In the genomic region with DNA sequence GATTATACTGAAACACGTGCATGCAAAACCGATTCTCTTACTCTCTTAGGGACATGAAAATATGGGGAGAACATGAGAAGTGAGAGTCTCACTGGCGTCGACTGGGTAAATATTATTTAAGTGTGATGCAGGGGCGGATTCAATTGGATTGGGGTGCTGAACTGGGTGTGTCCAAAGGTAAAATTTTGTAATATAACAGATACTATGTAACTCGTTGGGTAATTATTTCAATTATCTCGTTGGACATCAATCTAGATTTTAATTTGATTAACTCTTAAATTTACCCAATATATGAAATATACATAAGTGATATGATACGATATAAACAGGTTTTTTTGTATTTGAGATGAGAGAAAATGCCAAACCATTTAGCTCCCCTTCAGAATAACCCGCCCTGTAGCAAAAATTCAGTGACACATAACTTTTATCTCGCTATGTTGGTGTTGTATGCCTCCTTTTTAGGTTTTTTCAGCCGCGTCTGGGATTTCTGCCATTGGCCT, we compare ENCODE assay signal across 2 fruit fly cellular contexts.
A peak's percentile ranks its signal among the peaks of the same experiment; 100 is the strongest.
TF ChIP-seq lines count a peak whose summit lies in the region.

No protein-coding gene starts in this region.

TF ChIP-seq in whole organism, embryonic, 481 proteins besides CTCF, POLR2A, EP300 and RAD21 (continued from another document and continues in another):
- TF ChIP-seq hkb (optimal IDR thresholded peaks at IDR 0.05; lab: Kevin White, UChicago): no peak
- peak; percentile 88 for TF ChIP-seq hkb (GFP tag; IDR thresholded peaks at IDR 0.05; lab: Robert Waterston, UW)
- peak; percentile 97 for TF ChIP-seq zfh2 (GFP tag; optimal IDR thresholded peaks at IDR 0.05; lab: Kevin White, UChicago)
- TF ChIP-seq ems (GFP tag; optimal IDR thresholded peaks at IDR 0.05; lab: Kevin White, UChicago): peak; percentile 92
- peak; percentile 85 for TF ChIP-seq danr (GFP tag; IDR thresholded peaks at IDR 0.05; lab: Robert Waterston, UW)
- peak; percentile 87 for TF ChIP-seq CG4730 (GFP tag; IDR thresholded peaks at IDR 0.05; lab: Robert Waterston, UW)
- TF ChIP-seq CG11398 (GFP tag; optimal IDR thresholded peaks at IDR 0.05; lab: Kevin White, UChicago): peak; percentile 83
- TF ChIP-seq Usf (GFP tag; optimal IDR thresholded peaks at IDR 0.05; lab: Kevin White, UChicago): peak; percentile 94
- TF ChIP-seq Dfd (GFP tag; optimal IDR thresholded peaks at IDR 0.05; lab: Kevin White, UChicago): peak in 1 of 2 experiments; percentile 94
- TF ChIP-seq CG6683 (GFP tag; optimal IDR thresholded peaks at IDR 0.05; lab: Kevin White, UChicago): peak; percentile 89
- peak; percentile 90 for TF ChIP-seq CG15514 (GFP tag; optimal IDR thresholded peaks at IDR 0.05; lab: Kevin White, UChicago)
- TF ChIP-seq Oli (tag; optimal IDR thresholded peaks at IDR 0.05; lab: Kevin White, UChicago): peak; percentile 92
- peak; percentile 78 for TF ChIP-seq pb (GFP tag; optimal IDR thresholded peaks at IDR 0.05; lab: Kevin White, UChicago)
- TF ChIP-seq CG5180 (GFP tag; optimal IDR thresholded peaks at IDR 0.05; lab: Kevin White, UChicago): peak; percentile 82
- TF ChIP-seq tio (GFP tag; optimal IDR thresholded peaks at IDR 0.05; lab: Kevin White, UChicago): peak; percentile 91
- TF ChIP-seq toy (GFP tag; IDR thresholded peaks at IDR 0.05; lab: Robert Waterston, UW): no peak; the same call in 1 of the 2 replicates
- peak; percentile 79 for TF ChIP-seq CG33557 (GFP tag; optimal IDR thresholded peaks at IDR 0.05; lab: Kevin White, UChicago)
- TF ChIP-seq CG1529 (GFP tag; optimal IDR thresholded peaks at IDR 0.05; lab: Kevin White, UChicago): peak; percentile 75
- TF ChIP-seq CG43689 (GFP tag; IDR thresholded peaks at IDR 0.05; lab: Robert Waterston, UW): peak; percentile 36; the same call in 1 of the 2 replicates
- TF ChIP-seq CG10462 (GFP tag; optimal IDR thresholded peaks at IDR 0.05; lab: Kevin White, UChicago): peak; percentile 80
- TF ChIP-seq knrl (GFP tag; IDR thresholded peaks at IDR 0.05; lab: Robert Waterston, UW; ENCODE audit: partially characterized antibody): peak; percentile 63; the same call in 2 of the 3 replicates
- peak; percentile 80 for TF ChIP-seq p53 (GFP tag; optimal IDR thresholded peaks at IDR 0.05; lab: Kevin White, UChicago)
- TF ChIP-seq Med (GFP tag; lab: Kevin White, UChicago): peak; percentile 99
- TF ChIP-seq CG3995 (GFP tag; optimal IDR thresholded peaks at IDR 0.05; lab: Kevin White, UChicago): peak; percentile 79
- TF ChIP-seq CG4424 (GFP tag; optimal IDR thresholded peaks at IDR 0.05; lab: Kevin White, UChicago): peak; percentile 94
- TF ChIP-seq HLH3B (GFP tag; IDR thresholded peaks at IDR 0.05; lab: Robert Waterston, UW): peak; percentile 90; the same call in 1 of the 2 replicates
- TF ChIP-seq Elba2 (GFP tag; optimal IDR thresholded peaks at IDR 0.05; lab: Kevin White, UChicago): no peak
- TF ChIP-seq hth (optimal IDR thresholded peaks at IDR 0.05; lab: Kevin White, UChicago): no peak
- TF ChIP-seq dan (GFP tag; IDR thresholded peaks at IDR 0.05; lab: Robert Waterston, UW): peak; percentile 78
- TF ChIP-seq Dad (GFP tag; optimal IDR thresholded peaks at IDR 0.05; lab: Kevin White, UChicago): peak; percentile 85
- no peak for TF ChIP-seq hb (GFP tag; IDR thresholded peaks at IDR 0.05; lab: Robert Waterston, UW; ENCODE audit: partially characterized antibody)
- TF ChIP-seq eyg (GFP tag; optimal IDR thresholded peaks at IDR 0.05; lab: Kevin White, UChicago): peak; percentile 82
- peak; percentile 93 for TF ChIP-seq grau (tag; optimal IDR thresholded peaks at IDR 0.05; lab: Kevin White, UChicago)
- peak; percentile 81 for TF ChIP-seq Asciz (GFP tag; optimal IDR thresholded peaks at IDR 0.05; lab: Kevin White, UChicago)
- peak; percentile 74 for TF ChIP-seq CG18764 (GFP tag; optimal IDR thresholded peaks at IDR 0.05; lab: Kevin White, UChicago)
- 0 out of 2 replicates have a peak, but pooled peaks have one; percentile 21 for TF ChIP-seq CG13287 (GFP tag; IDR thresholded peaks at IDR 0.05; lab: Robert Waterston, UW; ENCODE audit: partially characterized antibody)
- peak; percentile 86 for TF ChIP-seq CG17568 (GFP tag; optimal IDR thresholded peaks at IDR 0.05; lab: Kevin White, UChicago)
- peak; percentile 90 for TF ChIP-seq pnt (GFP tag; optimal IDR thresholded peaks at IDR 0.05; lab: Kevin White, UChicago)
- TF ChIP-seq phol (tag; optimal IDR thresholded peaks at IDR 0.05; lab: Kevin White, UChicago): peak; percentile 87
- TF ChIP-seq pfk (GFP tag; optimal IDR thresholded peaks at IDR 0.05; lab: Kevin White, UChicago): peak; percentile 38
- peak; percentile 96 for TF ChIP-seq CG12155 (GFP tag; optimal IDR thresholded peaks at IDR 0.05; lab: Kevin White, UChicago)
- TF ChIP-seq CG11085 (GFP tag; IDR thresholded peaks at IDR 0.05; lab: Robert Waterston, UW): peak; percentile 95
- peak; percentile 90 for TF ChIP-seq Mad (GFP tag; optimal IDR thresholded peaks at IDR 0.05; lab: Kevin White, UChicago)
- TF ChIP-seq chm (GFP tag; IDR thresholded peaks at IDR 0.05; lab: Robert Waterston, UW): peak; percentile 92
- TF ChIP-seq CG14050 (GFP tag; IDR thresholded peaks at IDR 0.05; lab: Robert Waterston, UW): peak; percentile 71; the same call in 2 of the 3 replicates
- peak; percentile 89; the same call in 1 of the 2 replicates for TF ChIP-seq ttk (GFP tag; IDR thresholded peaks at IDR 0.05; lab: Robert Waterston, UW)
- peak; percentile 21 for TF ChIP-seq btn (GFP tag; optimal IDR thresholded peaks at IDR 0.05; lab: Kevin White, UChicago)
- TF ChIP-seq H15 (GFP tag; IDR thresholded peaks at IDR 0.05; lab: Robert Waterston, UW): peak; percentile 91
- TF ChIP-seq CG9609 (GFP tag; optimal IDR thresholded peaks at IDR 0.05; lab: Kevin White, UChicago): peak; percentile 91
- peak; percentile 77 for TF ChIP-seq Mes4 (GFP tag; optimal IDR thresholded peaks at IDR 0.05; lab: Kevin White, UChicago)
- peak; percentile 88 for TF ChIP-seq slp2 (GFP tag; optimal IDR thresholded peaks at IDR 0.05; lab: Kevin White, UChicago)
- peak; percentile 84 for TF ChIP-seq B-H1 (GFP tag; IDR thresholded peaks at IDR 0.05; lab: Robert Waterston, UW)
- TF ChIP-seq CG17912 (GFP tag; optimal IDR thresholded peaks at IDR 0.05; lab: Kevin White, UChicago): peak; percentile 20
- TF ChIP-seq Hsf (GFP tag; optimal IDR thresholded peaks at IDR 0.05; lab: Kevin White, UChicago): peak; percentile 94
- peak; percentile 95 for TF ChIP-seq CG30403 (GFP tag; optimal IDR thresholded peaks at IDR 0.05; lab: Kevin White, UChicago)
- TF ChIP-seq ATbp (GFP tag; optimal IDR thresholded peaks at IDR 0.05; lab: Kevin White, UChicago): peak; percentile 72
- TF ChIP-seq Oaz (GFP tag; IDR thresholded peaks at IDR 0.05; lab: Robert Waterston, UW): no peak; the same call in 1 of the 2 replicates
- TF ChIP-seq Ptx1 (GFP tag; IDR thresholded peaks at IDR 0.05; lab: Robert Waterston, UW): peak; percentile 95
- TF ChIP-seq bbx (GFP tag; IDR thresholded peaks at IDR 0.05; lab: Robert Waterston, UW; ENCODE audit: partially characterized antibody): no peak
- peak in 1 of 2 experiments; percentile 85 for TF ChIP-seq Eip74EF (GFP tag; optimal IDR thresholded peaks at IDR 0.05; lab: Kevin White, UChicago)

TF ChIP-seq in whole organism, prepupa, 60 proteins besides CTCF, POLR2A, EP300 and RAD21 (continued from another document):
- TF ChIP-seq CG7368 (GFP tag; optimal IDR thresholded peaks at IDR 0.05; lab: Kevin White, UChicago): peak; percentile 88
- peak; percentile 91 for TF ChIP-seq achi (GFP tag; optimal IDR thresholded peaks at IDR 0.05; lab: Kevin White, UChicago)
- TF ChIP-seq ss (GFP tag; optimal IDR thresholded peaks at IDR 0.05; lab: Kevin White, UChicago): peak; percentile 91 to 92
- TF ChIP-seq eg (GFP tag; IDR thresholded peaks at IDR 0.05; lab: Robert Waterston, UW): peak; percentile 91; the same call in 2 of the 3 replicates
- peak; percentile 93 for TF ChIP-seq pdm3 (GFP tag; optimal IDR thresholded peaks at IDR 0.05; lab: Kevin White, UChicago)
- TF ChIP-seq CG11902 (GFP tag; optimal IDR thresholded peaks at IDR 0.05; lab: Kevin White, UChicago): peak; percentile 98
- TF ChIP-seq Lpt (GFP tag; optimal IDR thresholded peaks at IDR 0.05; lab: Kevin White, UChicago): peak; percentile 85
- TF ChIP-seq CG9139 (GFP tag; optimal IDR thresholded peaks at IDR 0.05; lab: Kevin White, UChicago): peak; percentile 85
- TF ChIP-seq CG1621 (tag; optimal IDR thresholded peaks at IDR 0.05; lab: Kevin White, UChicago): peak; percentile 84
- TF ChIP-seq CG6276 (GFP tag; optimal IDR thresholded peaks at IDR 0.05; lab: Kevin White, UChicago): peak; percentile 83
- peak; percentile 90 for TF ChIP-seq CG6792 (GFP tag; optimal IDR thresholded peaks at IDR 0.05; lab: Kevin White, UChicago)
- TF ChIP-seq svp (GFP tag; lab: Kevin White, UChicago): peak; percentile 97
